Worm (Caenorhabditis elegans) whole organism, young adult: ENCODE measurements around the gene Y43F8B.11.
A peak's percentile ranks its signal among the peaks of the same experiment; 100 is the strongest.

ENCODE experiments used
- B0019.2 ChIP-seq: fragments of 200-800 bp; sonication (Bioruptor generic); conservative IDR thresholded peaks from 2 replicates; pipeline ENCODE4 v1.3.6; 2022; ENCODE audit warnings: missing genetic modification reagents, missing genetic modification characterization, missing compliant biosample characterization
- B0035.1 ChIP-seq: sonication (generic microtip); optimal IDR thresholded peaks from 2 replicates; lab custom pipeline; 2016; ENCODE audit warnings: missing genetic modification characterization, mild to moderate bottlenecking, missing compliant biosample characterization, missing genotype, missing genetic modification reagents
- B0336.3 ChIP-seq: fragments of 200-800 bp; sonication (Bioruptor generic); IDR thresholded peaks from 2 replicates; pipeline ENCODE4 v1.3.6; 2022; ENCODE audit warnings: missing genetic modification characterization, missing compliant biosample characterization
- C17E4.6 ChIP-seq: fragments of 200-800 bp; sonication (Bioruptor generic); IDR thresholded peaks from 2 replicates; pipeline ENCODE4 v1.3.6; 2022; ENCODE audit warnings: missing genetic modification reagents, missing genetic modification characterization, missing compliant biosample characterization
- F10E7.11 ChIP-seq: sonication (generic microtip); optimal IDR thresholded peaks from 2 replicates; lab custom pipeline; 2017; ENCODE audit warnings: mild to moderate bottlenecking, missing genetic modification characterization, moderate library complexity, missing compliant biosample characterization
- F37B4.10 ChIP-seq: fragments of 200-800 bp; sonication (Bioruptor generic); IDR thresholded peaks from 2 replicates; pipeline ENCODE4 v1.3.6; 2022; ENCODE audit warnings: missing genetic modification characterization, missing compliant biosample characterization
- F52B5.7 ChIP-seq: sonication (generic microtip); optimal IDR thresholded peaks from 2 replicates; lab custom pipeline; 2016; ENCODE audit warnings: mild to moderate bottlenecking, missing genetic modification characterization, missing compliant biosample characterization
- F57C9.4 ChIP-seq: sonication (generic microtip); optimal IDR thresholded peaks from 2 replicates; lab custom pipeline; 2017; ENCODE audit warnings: mild to moderate bottlenecking, missing genetic modification characterization, missing compliant biosample characterization
- T26A5.8 ChIP-seq: sonication (generic microtip); optimal IDR thresholded peaks from 2 replicates; lab custom pipeline; 2016; ENCODE audit warnings: missing genetic modification characterization, missing compliant biosample characterization
- Y67H2A.10 ChIP-seq: fragments of 200-800 bp; sonication (Bioruptor generic); conservative IDR thresholded peaks from 2 replicates; pipeline ENCODE4 v1.3.6; 2022; ENCODE audit warnings: missing genetic modification reagents, missing genetic modification characterization, missing compliant biosample characterization
- Y95B8A.8 ChIP-seq: fragments of 200-800 bp; sonication (Bioruptor generic); IDR thresholded peaks from 2 replicates; pipeline ENCODE4 v1.3.6; 2022; ENCODE audit warnings: missing genetic modification reagents, missing genetic modification characterization, missing compliant biosample characterization
- ama-1 ChIP-seq, 3 experiments: fragments of 150-350 bp in 1 of 3; sonication (generic microtip) in 2 of 3; optimal IDR thresholded peaks; 2 replicates each; lab custom pipeline; 2014 to 2018; ENCODE audit warnings: missing biosample characterization in 2 of 3, missing genetic modification characterization in 2 of 3, missing genetic modification reagents in 2 of 3
- aptf-3 ChIP-seq: fragments of 200-800 bp; sonication (Bioruptor generic); IDR thresholded peaks from 2 replicates; pipeline ENCODE4 v1.3.6; 2022; ENCODE audit warnings: missing genetic modification characterization, missing compliant biosample characterization
- athp-1 ChIP-seq: sonication (generic microtip); optimal IDR thresholded peaks from 2 replicates; lab custom pipeline; 2017; ENCODE audit warnings: mild to moderate bottlenecking, missing genetic modification characterization, missing compliant biosample characterization
- attf-3 ChIP-seq: fragments of 200-800 bp; sonication (Bioruptor generic); conservative IDR thresholded peaks from 2 replicates; pipeline ENCODE4 v1.3.6; 2022; ENCODE audit warnings: missing genetic modification reagents, missing genetic modification characterization, missing compliant biosample characterization
- attf-5 ChIP-seq: fragments of 200-800 bp; sonication (Bioruptor generic); optimal IDR thresholded peaks from 2 replicates; lab custom pipeline; 2018; ENCODE audit warnings: mild to moderate bottlenecking, missing genetic modification characterization, missing compliant biosample characterization
- bed-1 ChIP-seq: fragments of 200-800 bp; sonication (Bioruptor generic); IDR thresholded peaks from 2 replicates; pipeline ENCODE4 v1.3.6; 2022; ENCODE audit warnings: missing genetic modification reagents, missing genetic modification characterization, missing compliant biosample characterization
- bed-2 ChIP-seq: fragments of 200-800 bp; sonication (Bioruptor generic); IDR thresholded peaks from 2 replicates; pipeline ENCODE4 v1.3.6; 2022; ENCODE audit warnings: missing genetic modification reagents, missing genetic modification characterization, missing compliant biosample characterization
- ccch-3 ChIP-seq: fragments of 200-800 bp; sonication (Bioruptor generic); optimal IDR thresholded peaks from 2 replicates; lab custom pipeline; 2018; ENCODE audit warnings: mild to moderate bottlenecking, missing genetic modification characterization, missing compliant biosample characterization
- ceh-100 ChIP-seq: fragments of 200-800 bp; sonication (Bioruptor generic); IDR thresholded peaks from 2 replicates; pipeline ENCODE4 v1.3.6; 2022; ENCODE audit warnings: missing genetic modification reagents, missing genetic modification characterization, missing compliant biosample characterization
- ceh-58 ChIP-seq: fragments of 200-800 bp; sonication (Bioruptor generic); IDR thresholded peaks from 2 replicates; pipeline ENCODE4 v1.3.6; 2022; ENCODE audit warnings: missing genetic modification characterization, missing compliant biosample characterization
- ceh-91 ChIP-seq: fragments of 200-800 bp; sonication (Bioruptor generic); IDR thresholded peaks from 2 replicates; pipeline ENCODE4 v1.3.6; 2022; ENCODE audit warnings: missing genetic modification reagents, missing genetic modification characterization, missing compliant biosample characterization
- chd-7 ChIP-seq: sonication (generic microtip); optimal IDR thresholded peaks from 2 replicates; lab custom pipeline; 2016; ENCODE audit warnings: mild to moderate bottlenecking, missing genetic modification characterization, moderate library complexity, missing compliant biosample characterization
- dox-1 ChIP-seq: fragments of 200-800 bp; sonication (Bioruptor generic); IDR thresholded peaks from 2 replicates; pipeline ENCODE4 v1.3.6; 2022; ENCODE audit warnings: missing genetic modification reagents, missing genetic modification characterization, missing compliant biosample characterization
- dpff-1 ChIP-seq: sonication (generic microtip); optimal IDR thresholded peaks from 2 replicates; lab custom pipeline; 2017; ENCODE audit warnings: mild to moderate bottlenecking, missing genetic modification characterization, missing compliant biosample characterization
- efl-1 ChIP-seq: fragments of 150-350 bp; optimal IDR thresholded peaks from 2 replicates; lab custom pipeline; 2014; ENCODE audit warnings: missing biosample characterization, missing genetic modification reagents, missing genetic modification characterization
- ekl-4 ChIP-seq: fragments of 200-800 bp; sonication (Bioruptor generic); IDR thresholded peaks from 2 replicates; pipeline ENCODE4 v1.3.6; 2022; ENCODE audit warnings: missing genetic modification reagents, missing genetic modification characterization, missing compliant biosample characterization
- fkh-3 ChIP-seq: sonication (generic microtip); optimal IDR thresholded peaks from 2 replicates; lab custom pipeline; 2016; ENCODE audit warnings: mild to moderate bottlenecking, missing genetic modification characterization, missing compliant biosample characterization
- hmg-1.2 ChIP-seq: fragments of 200-800 bp; sonication (Bioruptor generic); IDR thresholded peaks from 2 replicates; pipeline ENCODE4 v1.3.6; 2022; ENCODE audit warnings: missing genetic modification reagents, missing genetic modification characterization, missing compliant biosample characterization
- lin-26 ChIP-seq: fragments of 200-800 bp; sonication (Bioruptor generic); IDR thresholded peaks from 2 replicates; pipeline ENCODE4 v1.3.6; 2022; ENCODE audit warnings: missing genetic modification reagents, missing genetic modification characterization, missing compliant biosample characterization
- lir-1 ChIP-seq: fragments of 200-800 bp; sonication (Bioruptor generic); conservative IDR thresholded peaks from 2 replicates; pipeline ENCODE4 v1.3.6; 2022; ENCODE audit warnings: missing genetic modification reagents, missing genetic modification characterization, missing compliant biosample characterization
- madf-3 ChIP-seq: fragments of 200-800 bp; sonication (Bioruptor generic); IDR thresholded peaks from 2 replicates; pipeline ENCODE4 v1.3.6; 2022; ENCODE audit warnings: missing genetic modification reagents, missing genetic modification characterization, missing compliant biosample characterization
- madf-6 ChIP-seq: fragments of 200-800 bp; sonication (Bioruptor generic); IDR thresholded peaks from 2 replicates; pipeline ENCODE4 v1.3.6; 2022; ENCODE audit warnings: missing genetic modification reagents, missing genetic modification characterization, missing compliant biosample characterization
- mcd-1 ChIP-seq: fragments of 200-800 bp; sonication (Bioruptor generic); IDR thresholded peaks from 2 replicates; pipeline ENCODE4 v1.3.6; 2022; ENCODE audit warnings: missing genetic modification reagents, missing genetic modification characterization, missing compliant biosample characterization
- nfya-2 ChIP-seq: fragments of 200-800 bp; sonication (Bioruptor generic); IDR thresholded peaks from 2 replicates; pipeline ENCODE4 v1.3.6; 2022; ENCODE audit warnings: missing genetic modification reagents, missing genetic modification characterization, missing compliant biosample characterization
- nhr-120 ChIP-seq: fragments of 200-800 bp; sonication (Bioruptor generic); IDR thresholded peaks from 2 replicates; pipeline ENCODE4 v1.3.6; 2022; ENCODE audit warnings: missing genetic modification characterization, missing compliant biosample characterization
- pbrm-1 ChIP-seq: fragments of 200-800 bp; sonication (Bioruptor generic); IDR thresholded peaks from 2 replicates; pipeline ENCODE4 v1.3.6; 2022; ENCODE audit warnings: missing genetic modification reagents, missing genetic modification characterization, missing compliant biosample characterization
- sea-2 ChIP-seq: fragments of 200-800 bp; sonication (Bioruptor generic); IDR thresholded peaks from 2 replicates; pipeline ENCODE4 v1.3.6; 2022; ENCODE audit warnings: missing genetic modification characterization, missing compliant biosample characterization
- sptf-2 ChIP-seq: fragments of 200-800 bp; sonication (Bioruptor generic); optimal IDR thresholded peaks from 2 replicates; lab custom pipeline; 2018; ENCODE audit warnings: mild to moderate bottlenecking, missing genetic modification characterization, missing compliant biosample characterization
- unc-62 ChIP-seq: fragments of 150-350 bp; optimal IDR thresholded peaks from 2 replicates; lab custom pipeline; 2014; ENCODE audit warnings: missing biosample characterization, missing genetic modification reagents, missing genetic modification characterization
- zim-3 ChIP-seq: sonication (generic microtip); optimal IDR thresholded peaks from 2 replicates; lab custom pipeline; 2017; ENCODE audit warnings: mild to moderate bottlenecking, missing genetic modification characterization, moderate library complexity, missing compliant biosample characterization
- ztf-25 ChIP-seq: fragments of 200-800 bp; sonication (Bioruptor generic); IDR thresholded peaks from 2 replicates; pipeline ENCODE4 v1.3.6; 2022; ENCODE audit warnings: missing genetic modification reagents, missing genetic modification characterization, missing compliant biosample characterization
- ztf-3 ChIP-seq: fragments of 200-800 bp; sonication (Bioruptor generic); optimal IDR thresholded peaks from 2 replicates; lab custom pipeline; 2018; ENCODE audit warnings: mild to moderate bottlenecking, missing genetic modification characterization, missing compliant biosample characterization

The Y43F8B.11 gene

ce11 chrV:19430351-19430913, 40.1 kb upstream of the Y43F8B.11 start:
- TF ChIP-seq Y95B8A.8: no peak
- TF ChIP-seq sea-2 (GFP tag; lab: Robert Waterston, UW): peak; percentile 67; the same call in 1 of the 2 replicates
- peak; percentile 24 for TF ChIP-seq fkh-3 (tag; lab: Kevin White, UChicago)
- TF ChIP-seq attf-5 (GFP tag; lab: Kevin White, UChicago): no peak
- TF ChIP-seq hmg-1.2 (GFP tag; lab: Robert Waterston, UW): peak; percentile 28; the same call in 1 of the 2 replicates
- peak; percentile 46 for TF ChIP-seq ekl-4 (GFP tag; lab: Robert Waterston, UW)
- peak; percentile 49 for TF ChIP-seq chd-7 (tag; lab: Kevin White, UChicago)
- TF ChIP-seq F10E7.11: no peak
- 0 out of 2 replicates have a peak, but pooled peaks have one; percentile 39 for TF ChIP-seq dox-1 (GFP tag; lab: Robert Waterston, UW)
- no peak for TF ChIP-seq madf-6
- 0 out of 2 replicates have a peak, but pooled peaks have one; percentile 44 for TF ChIP-seq lin-26 (GFP tag; lab: Robert Waterston, UW)
- no peak for TF ChIP-seq ceh-100
- 0 out of 2 replicates have a peak, but pooled peaks have one; percentile 35 for TF ChIP-seq madf-3 (GFP tag; lab: Robert Waterston, UW)
- no peak for TF ChIP-seq lir-1 (GFP tag; lab: Robert Waterston, UW)
- no peak for TF ChIP-seq B0035.1 (tag; lab: Kevin White, UChicago)
- peak; percentile 34; the same call in 1 of the 2 replicates for TF ChIP-seq attf-3 (GFP tag; lab: Robert Waterston, UW)
- no peak for TF ChIP-seq Y67H2A.10 (GFP tag; lab: Robert Waterston, UW)
- no peak for TF ChIP-seq pbrm-1 (GFP tag; lab: Robert Waterston, UW)
- TF ChIP-seq nhr-120 (GFP tag; lab: Robert Waterston, UW): no peak
- TF ChIP-seq ama-1 (optimal IDR thresholded peaks at IDR 0.05; lab: Kevin White, UChicago): no peak
- TF ChIP-seq ama-1 (GFP tag; optimal IDR thresholded peaks at IDR 0.05; lab: Kevin White, UChicago): no peak
- TF ChIP-seq F57C9.4 (tag; lab: Kevin White, UChicago): no peak
- TF ChIP-seq efl-1 (GFP tag; lab: Kevin White, UChicago): no peak
- TF ChIP-seq zim-3: peak; percentile 52
- TF ChIP-seq T26A5.8 (tag; lab: Kevin White, UChicago): no peak
- no peak for TF ChIP-seq B0336.3 (GFP tag; lab: Robert Waterston, UW)
- TF ChIP-seq aptf-3 (GFP tag; lab: Robert Waterston, UW): 0 out of 2 replicates have a peak, but pooled peaks have one; percentile 21
- no peak for TF ChIP-seq bed-1 (GFP tag; lab: Robert Waterston, UW)
- no peak for TF ChIP-seq B0019.2 (GFP tag; lab: Robert Waterston, UW)
- TF ChIP-seq athp-1 (tag; lab: Kevin White, UChicago): peak; percentile 67
- TF ChIP-seq C17E4.6 (GFP tag; lab: Robert Waterston, UW): 0 out of 2 replicates have a peak, but pooled peaks have one; percentile 10
- TF ChIP-seq ceh-58 (GFP tag; lab: Robert Waterston, UW): no peak
- TF ChIP-seq nfya-2 (GFP tag; lab: Robert Waterston, UW): no peak
- no peak for TF ChIP-seq dpff-1 (tag; lab: Kevin White, UChicago)
- no peak for TF ChIP-seq ztf-25 (GFP tag; lab: Robert Waterston, UW)
- TF ChIP-seq F52B5.7 (tag; lab: Kevin White, UChicago): peak; percentile 63
- peak; percentile 23 for TF ChIP-seq sptf-2 (GFP tag; lab: Kevin White, UChicago)
- no peak for TF ChIP-seq ceh-91 (GFP tag; lab: Robert Waterston, UW)
- TF ChIP-seq ztf-3 (GFP tag; lab: Kevin White, UChicago): peak; percentile 3
- no peak for TF ChIP-seq ccch-3
- 0 out of 2 replicates have a peak, but pooled peaks have one; percentile 10 for TF ChIP-seq bed-2 (GFP tag; lab: Robert Waterston, UW)
- TF ChIP-seq unc-62 (GFP tag; lab: Kevin White, UChicago): no peak
- TF ChIP-seq mcd-1 (GFP tag; lab: Robert Waterston, UW): no peak; the same call in 1 of the 2 replicates
- TF ChIP-seq F37B4.10 (GFP tag; lab: Robert Waterston, UW): no peak
